Worm (Caenorhabditis elegans): ENCODE results near the gene W08E12.7.

The W08E12.7 gene

DNA sequence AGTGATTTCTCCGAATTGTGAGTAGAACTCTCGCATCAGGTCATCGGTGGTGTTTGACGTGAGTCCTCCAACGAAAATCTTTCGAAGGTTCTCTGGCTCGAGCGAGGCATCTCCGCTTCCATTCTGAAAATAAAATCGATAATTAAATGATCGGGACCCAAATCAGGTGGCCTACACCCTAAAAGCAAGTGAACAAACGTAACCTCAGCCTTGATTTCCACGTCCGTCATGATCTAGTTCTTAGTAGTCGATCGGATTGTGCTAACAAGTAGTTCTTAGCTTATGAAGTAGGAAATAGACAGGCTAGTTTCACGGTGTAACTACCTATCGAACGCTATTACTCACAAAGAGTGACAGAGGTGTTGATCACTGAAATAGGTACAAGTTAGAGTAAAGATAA, 43.2 kb downstream of the W08E12.7 start (continued):
- TF ChIP-seq ceh-91 (GFP tag; IDR thresholded peaks at IDR 0.05) (no peak), pbrm-1 (GFP tag; IDR thresholded peaks at IDR 0.05) (peak; percentile 36; the same call in 1 of the 2 replicates), aptf-3 (GFP tag; IDR thresholded peaks at IDR 0.05) (0 out of 2 replicates have a peak, but pooled peaks have one; percentile 67), egl-44 (GFP tag; IDR thresholded peaks at IDR 0.05) (peak; percentile 69; the same call in 1 of the 2 replicates), snpc-1.3 (tag; optimal IDR thresholded peaks at IDR 0.05; ENCODE audit: insufficient read depth) (no peak), B0019.2 (GFP tag; conservative IDR thresholded peaks at IDR 0.05) (0 out of 2 replicates have a peak, but pooled peaks have one; percentile 12), ztf-28 (GFP tag; IDR thresholded peaks at IDR 0.05) (no peak), him-1 (tag; optimal IDR thresholded peaks at IDR 0.05) (no peak), egrh-3 (GFP tag; IDR thresholded peaks at IDR 0.05) (no peak), ekl-4 (GFP tag; IDR thresholded peaks at IDR 0.05) (peak; percentile 72), B0035.1 (tag; optimal IDR thresholded peaks at IDR 0.05) (no peak), F33H1.4 (GFP tag; IDR thresholded peaks at IDR 0.05) (peak; percentile 41; the same call in 1 of the 2 replicates), repo-1 (tag; optimal IDR thresholded peaks at IDR 0.05) (no peak), F39B2.1 (GFP tag; IDR thresholded peaks at IDR 0.05) (peak; percentile 68; the same call in 1 of the 2 replicates), hmg-20 (GFP tag; IDR thresholded peaks at IDR 0.05) (no peak), madf-6 (GFP tag; IDR thresholded peaks at IDR 0.05) (peak; percentile 65), madf-3 (GFP tag; IDR thresholded peaks at IDR 0.05) (peak; percentile 81), hmg-1.2 (GFP tag; IDR thresholded peaks at IDR 0.05) (peak; percentile 27; the same call in 1 of the 2 replicates), snpc-4 (GFP tag; optimal IDR thresholded peaks at IDR 0.05) (no peak), snpc-4 (tag; optimal IDR thresholded peaks at IDR 0.05) (no peak), ceh-58 (GFP tag; IDR thresholded peaks at IDR 0.05) (0 out of 2 replicates have a peak, but pooled peaks have one; percentile 69), F37B4.10 (GFP tag; IDR thresholded peaks at IDR 0.05) (no peak), bed-2 (GFP tag; IDR thresholded peaks at IDR 0.05) (no peak), rpc-1 (optimal IDR thresholded peaks at IDR 0.05) (no peak), rpc-1 (tag; optimal IDR thresholded peaks at IDR 0.05) (no peak), efl-1 (GFP tag; optimal IDR thresholded peaks at IDR 0.05) (no peak), nhr-179 (tag; optimal IDR thresholded peaks at IDR 0.05) (no peak), lin-35 (GFP tag; optimal IDR thresholded peaks at IDR 0.05) (no peak), T26A5.8 (tag; optimal IDR thresholded peaks at IDR 0.05) (no peak), B0336.3 (GFP tag; IDR thresholded peaks at IDR 0.05) (peak; percentile 77; the same call in 1 of the 2 replicates), lin-40 (tag; optimal IDR thresholded peaks at IDR 0.05) (no peak), Y53G8AR.9 (GFP tag; conservative IDR thresholded peaks at IDR 0.05) (0 out of 2 replicates have a peak, but pooled peaks have one; percentile 48), hsf-1 (GFP tag; IDR thresholded peaks at IDR 0.05) (peak; percentile 61), ztf-3 (GFP tag; optimal IDR thresholded peaks at IDR 0.05) (no peak), snpc-1.1 (tag; optimal IDR thresholded peaks at IDR 0.05; ENCODE audit: insufficient read depth) (no peak), madf-8 (GFP tag; conservative IDR thresholded peaks at IDR 0.05) (no peak)

DNA sequence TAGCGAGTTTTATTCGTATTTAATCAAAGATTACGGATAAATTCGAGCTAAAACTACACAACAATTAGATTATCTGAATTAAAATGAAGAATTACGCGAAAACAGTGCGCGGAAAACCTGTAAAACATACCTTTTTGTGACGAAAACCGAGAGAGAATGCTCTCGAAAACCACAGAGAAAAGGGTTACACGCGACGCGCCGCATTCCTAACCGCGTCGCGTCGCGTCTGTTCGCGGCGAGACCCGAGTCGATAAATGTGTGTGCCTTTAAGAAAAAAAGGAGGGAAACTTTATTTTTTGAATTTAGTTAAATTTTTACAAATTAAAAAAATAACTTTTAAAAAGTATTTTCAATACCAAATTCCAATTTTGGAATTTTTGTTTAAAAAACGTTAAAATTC, 43.7 kb downstream of the W08E12.7 start, which contains the start of gene hrpa-1:
Gene hrpa-1, minus strand, starts transcription at position 192 of the 400 bp plus-strand sequence.
- TF ChIP-seq Y56A3A.18 (GFP tag; IDR thresholded peaks at IDR 0.05) (no peak), F57C9.4 (tag; optimal IDR thresholded peaks at IDR 0.05) (no peak), attf-3 (GFP tag; conservative IDR thresholded peaks at IDR 0.05) (peak; percentile 49; the same call in 1 of the 2 replicates), efl-1 (GFP tag; optimal IDR thresholded peaks at IDR 0.05) (peak; percentile 76), unc-62 (GFP tag; optimal IDR thresholded peaks at IDR 0.05) (no peak), dpff-1 (tag; optimal IDR thresholded peaks at IDR 0.05) (no peak), rpc-1 (optimal IDR thresholded peaks at IDR 0.05) (no peak), rpc-1 (tag; optimal IDR thresholded peaks at IDR 0.05) (no peak), hlh-26 (GFP tag; conservative IDR thresholded peaks at IDR 0.05) (no peak), Y79H2A.3 (GFP tag; conservative IDR thresholded peaks at IDR 0.05) (no peak), nfyb-1 (GFP tag; IDR thresholded peaks at IDR 0.05) (0 out of 2 replicates have a peak, but pooled peaks have one; percentile 14), lin-35 (GFP tag; optimal IDR thresholded peaks at IDR 0.05) (peak in 2 of 3 experiments; percentile 37 to 92), F49E8.2 (tag; optimal IDR thresholded peaks at IDR 0.05; ENCODE audit: insufficient read depth) (peak; percentile 33), akir-1 (GFP tag; optimal IDR thresholded peaks at IDR 0.05) (no peak), unc-130 (GFP tag; optimal IDR thresholded peaks at IDR 0.05) (no peak), cebp-1 (GFP tag; IDR thresholded peaks at IDR 0.05) (no peak), cebp-1 (tag; optimal IDR thresholded peaks at IDR 0.05) (no peak), ekl-4 (GFP tag; IDR thresholded peaks at IDR 0.05) (no peak; the same call in 1 of the 2 replicates)

All from whole organism, young adult.